Fruit fly (Drosophila melanogaster) whole organism, embryonic: ENCODE results near the gene CG3091.

ENCODE experiments used
- CG13296 ChIP-seq: fragments of 200-800 bp; sonication (Bioruptor generic); optimal IDR thresholded peaks from 3 replicates; lab custom pipeline; 2018; ENCODE audit warnings: missing biosample characterization, mild to moderate bottlenecking, missing genetic modification characterization
- CG14860 ChIP-seq: fragments of 200-800 bp; sonication (Bioruptor generic); IDR thresholded peaks from 3 replicates; pipeline ENCODE4 v1.3.6; 2022; ENCODE audit warnings: missing biosample characterization, missing genetic modification characterization; ENCODE audit not compliant: partially characterized antibody
- CG17385 ChIP-seq: fragments of 200-800 bp; sonication (Bioruptor generic); optimal IDR thresholded peaks from 3 replicates; lab custom pipeline; 2018; ENCODE audit warnings: missing biosample characterization, mild to moderate bottlenecking, missing genetic modification characterization
- CG1832 ChIP-seq: fragments of 200-800 bp; sonication (Bioruptor generic); optimal IDR thresholded peaks from 2 replicates; lab custom pipeline; 2017; ENCODE audit warnings: missing biosample characterization, mild to moderate bottlenecking, missing genetic modification characterization, inconsistent platforms
- CG4360 ChIP-seq: fragments of 200-800 bp; sonication (Bioruptor generic); IDR thresholded peaks from 2 replicates; pipeline ENCODE4 v1.3.6; 2022; ENCODE audit warnings: missing biosample characterization, missing genetic modification characterization
- CG4404 ChIP-seq: fragments of 200-800 bp; sonication (Bioruptor generic); IDR thresholded peaks from 2 replicates; pipeline ENCODE4 v1.3.6; 2022; ENCODE audit warnings: missing biosample characterization, missing genetic modification characterization
- CG5180 ChIP-seq: fragments of 200-800 bp; sonication (Bioruptor generic); optimal IDR thresholded peaks from 3 replicates; lab custom pipeline; 2017; ENCODE audit warnings: missing biosample characterization, missing genetic modification characterization, mild to moderate bottlenecking, moderate library complexity, missing genetic modification reagents
- CG8388 ChIP-seq: fragments of 200-800 bp; sonication (Bioruptor generic); optimal IDR thresholded peaks from 2 replicates; lab custom pipeline; 2019; ENCODE audit warnings: missing biosample characterization, mild to moderate bottlenecking, missing genetic modification characterization, moderate library complexity
- Drgx ChIP-seq: fragments of 200-800 bp; sonication (Bioruptor generic); IDR thresholded peaks from 2 replicates; pipeline ENCODE4 v1.3.6; 2022; ENCODE audit warnings: missing biosample characterization, missing genetic modification characterization
- ERR ChIP-seq: fragments of 200-800 bp; sonication (Bioruptor generic); optimal IDR thresholded peaks from 2 replicates; lab custom pipeline; 2016; ENCODE audit warnings: missing biosample characterization, missing genetic modification characterization
- Gsc ChIP-seq: fragments of 200-800 bp; sonication (Bioruptor generic); IDR thresholded peaks from 2 replicates; pipeline ENCODE4 v1.3.6; 2022; ENCODE audit warnings: missing biosample characterization, missing genetic modification characterization
- Hr78 ChIP-seq, 2 experiments: fragments of 200-800 bp in 1 of 2; fragments of >200 bp in 1 of 2; sonication (Bioruptor generic) in 1 of 2; optimal IDR thresholded peaks; 2 replicates each; lab custom pipeline; 2017 to 2019; ENCODE audit warnings: missing biosample characterization in 2 of 2, missing genetic modification characterization in 2 of 2, mild to moderate bottlenecking in 1 of 2, moderate library complexity in 1 of 2
- Lhr ChIP-seq: fragments of 200-800 bp; sonication (Bioruptor generic); optimal IDR thresholded peaks from 3 replicates; lab custom pipeline; 2017; ENCODE audit warnings: mild to moderate bottlenecking, missing biosample characterization, missing genetic modification reagents, missing genetic modification characterization
- Lim3 ChIP-seq: fragments of 200-800 bp; sonication (Bioruptor generic); IDR thresholded peaks from 2 replicates; pipeline ENCODE4 v1.3.6; 2022; ENCODE audit warnings: missing biosample characterization, missing genetic modification characterization
- Med ChIP-seq: fragments of 200-800 bp; sonication (Bioruptor generic); peaks from one replicate; lab custom pipeline; 2016; ENCODE audit warnings: missing biosample characterization, missing genetic modification characterization, mild to moderate bottlenecking, inconsistent platforms, moderate library complexity
- Nf-YB ChIP-seq: fragments of 200-800 bp; sonication (Bioruptor generic); optimal IDR thresholded peaks from 3 replicates; lab custom pipeline; 2019; ENCODE audit warnings: missing biosample characterization, mild to moderate bottlenecking, missing genetic modification characterization, moderate library complexity
- Sox102F ChIP-seq: fragments of 200-800 bp; sonication (Bioruptor generic); optimal IDR thresholded peaks from 2 replicates; lab custom pipeline; 2018; ENCODE audit warnings: missing biosample characterization, mild to moderate bottlenecking, missing genetic modification characterization, moderate library complexity
- Spps ChIP-seq: fragments of 200-800 bp; sonication (Bioruptor generic); optimal IDR thresholded peaks from 2 replicates; lab custom pipeline; 2018; ENCODE audit warnings: missing biosample characterization, mild to moderate bottlenecking, missing genetic modification characterization
- Taf1 ChIP-seq: fragments of 200-800 bp; sonication (Bioruptor generic); IDR thresholded peaks from 2 replicates; pipeline ENCODE4 v1.3.6; 2022; ENCODE audit warnings: missing biosample characterization, missing genetic modification characterization
- aop ChIP-seq: fragments of 200-800 bp; sonication (Bioruptor generic); IDR thresholded peaks from 2 replicates; pipeline ENCODE4 v1.3.6; 2022; ENCODE audit warnings: missing biosample characterization, missing genetic modification characterization
- bsh ChIP-seq, 2 experiments: fragments of 200-800 bp; sonication (Bioruptor generic); optimal IDR thresholded peaks; 2 replicates each; lab custom pipeline; 2017 to 2018; ENCODE audit warnings: mild to moderate bottlenecking in 2 of 2, missing biosample characterization in 2 of 2, missing genetic modification characterization in 2 of 2, moderate library complexity in 1 of 2
- cg ChIP-seq: fragments of 200-800 bp; sonication (Bioruptor generic); optimal IDR thresholded peaks from 3 replicates; lab custom pipeline; 2019; ENCODE audit warnings: missing biosample characterization, mild to moderate bottlenecking, missing genetic modification characterization, moderate library complexity
- chinmo ChIP-seq: fragments of 200-800 bp; sonication (Bioruptor generic); IDR thresholded peaks from 4 replicates; pipeline ENCODE4 v1.3.6; 2022; ENCODE audit warnings: missing biosample characterization, missing genetic modification characterization; ENCODE audit not compliant: partially characterized antibody
- chm ChIP-seq: fragments of 200-800 bp; sonication (Bioruptor generic); IDR thresholded peaks from 2 replicates; pipeline ENCODE4 v1.3.6; 2022; ENCODE audit warnings: missing biosample characterization, missing genetic modification characterization
- croc ChIP-seq: fragments of 200-800 bp; sonication (Bioruptor generic); conservative IDR thresholded peaks from 3 replicates; pipeline ENCODE4 v1.3.6; 2022; ENCODE audit warnings: missing biosample characterization, missing genetic modification characterization
- crol ChIP-seq: fragments of 200-800 bp; sonication (Bioruptor generic); IDR thresholded peaks from 2 replicates; pipeline ENCODE4 v1.3.6; 2022; ENCODE audit warnings: missing biosample characterization, missing genetic modification characterization
- ftz-f1 ChIP-seq: fragments of 200-800 bp; sonication (Bioruptor generic); optimal IDR thresholded peaks from 2 replicates; lab custom pipeline; 2016; ENCODE audit warnings: missing biosample characterization, missing genetic modification characterization
- nom ChIP-seq: fragments of 200-800 bp; sonication (Bioruptor generic); optimal IDR thresholded peaks from 2 replicates; lab custom pipeline; 2017; ENCODE audit warnings: missing biosample characterization, missing genetic modification characterization, mild to moderate bottlenecking, moderate library complexity, missing genetic modification reagents
- pita ChIP-seq: fragments of 200-800 bp; sonication (Bioruptor generic); optimal IDR thresholded peaks from 2 replicates; lab custom pipeline; 2017; ENCODE audit warnings: missing biosample characterization, mild to moderate bottlenecking, missing genetic modification characterization
- salm ChIP-seq: fragments of 200-800 bp; sonication (Bioruptor generic); optimal IDR thresholded peaks from 2 replicates; lab custom pipeline; 2018; ENCODE audit warnings: missing biosample characterization, mild to moderate bottlenecking, missing genetic modification characterization
- sna ChIP-seq: fragments of 200-800 bp; sonication (Bioruptor generic); IDR thresholded peaks from 2 replicates; pipeline ENCODE4 v1.3.6; 2022; ENCODE audit warnings: missing biosample characterization, missing genetic modification characterization; ENCODE audit not compliant: partially characterized antibody
- sqz ChIP-seq: fragments of 200-800 bp; sonication (Bioruptor generic); optimal IDR thresholded peaks from 3 replicates; lab custom pipeline; 2018; ENCODE audit warnings: missing biosample characterization, mild to moderate bottlenecking, missing genetic modification characterization
- sr ChIP-seq: fragments of 200-800 bp; sonication (Bioruptor generic); IDR thresholded peaks from 3 replicates; pipeline ENCODE4 v1.3.6; 2022; ENCODE audit warnings: missing biosample characterization, missing genetic modification characterization
- sug ChIP-seq: fragments of 200-800 bp; optimal IDR thresholded peaks from 2 replicates; lab custom pipeline; 2019; ENCODE audit warnings: missing biosample characterization, mild to moderate bottlenecking, missing genetic modification characterization, moderate library complexity
- trem ChIP-seq: fragments of 200-800 bp; optimal IDR thresholded peaks from 3 replicates; lab custom pipeline; 2019; ENCODE audit warnings: missing biosample characterization, mild to moderate bottlenecking, missing genetic modification characterization, moderate library complexity

CG3091 gene

DNA sequence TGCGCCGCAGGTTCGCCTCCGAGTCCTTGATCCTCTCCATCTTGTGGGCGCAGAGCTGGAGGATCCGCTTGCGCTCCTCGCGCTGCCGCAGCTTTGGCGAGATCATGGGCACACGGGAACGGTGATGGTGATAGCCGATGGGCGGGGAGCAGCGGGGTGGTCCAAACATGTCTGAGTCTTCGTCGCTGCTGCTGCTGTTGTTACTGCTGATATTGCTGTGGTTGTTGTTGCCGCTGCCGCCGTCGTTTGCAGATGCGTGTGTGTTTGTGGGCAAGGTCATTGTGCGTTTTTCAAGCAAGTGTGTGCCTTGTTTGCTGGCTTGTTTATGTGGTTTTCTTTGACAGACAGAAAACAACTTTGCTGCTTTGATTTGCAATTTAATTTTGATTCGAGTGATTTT, 38.4 kb upstream of the CG3091 start:
- peak; percentile 56 for TF ChIP-seq crol (GFP tag; lab: Robert Waterston, UW)
- TF ChIP-seq chm (GFP tag; lab: Robert Waterston, UW), result 0 out of 2 replicates have a peak, but pooled peaks have one; percentile 12
- TF ChIP-seq cg (GFP tag; lab: Kevin White, UChicago), result peak; percentile 17
- TF ChIP-seq CG4360, result peak; percentile 81
- peak; percentile 47 for TF ChIP-seq CG5180 (GFP tag; lab: Kevin White, UChicago)
- no peak for TF ChIP-seq Lhr (GFP tag; lab: Kevin White, UChicago)
- TF ChIP-seq CG8388 (GFP tag; lab: Kevin White, UChicago), result no peak

DNA sequence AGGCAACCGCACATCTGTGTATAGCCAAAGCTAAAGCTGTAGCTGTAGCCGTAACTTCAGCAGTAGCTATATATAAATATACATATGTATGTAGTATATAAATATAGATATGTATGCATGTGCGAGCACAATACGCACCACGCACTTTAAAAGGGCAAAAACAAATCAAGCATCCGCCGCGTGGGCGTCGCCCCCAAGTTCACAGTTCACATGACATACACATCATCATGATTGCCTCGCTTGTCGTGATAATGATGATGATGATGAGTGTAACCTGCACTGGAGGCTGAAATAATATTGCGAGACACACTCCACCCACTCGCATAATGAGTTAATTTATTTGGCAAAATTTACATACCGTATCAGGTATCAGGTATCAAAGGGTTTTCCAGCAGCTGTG, 37.0 kb upstream of the CG3091 start:
- TF ChIP-seq Med (GFP tag; lab: Kevin White, UChicago), result peak; percentile 9
- peak; percentile 82 for TF ChIP-seq sr (GFP tag; lab: Robert Waterston, UW)
- TF ChIP-seq Hr78 (GFP tag; optimal IDR thresholded peaks at IDR 0.05; lab: Kevin White, UChicago), result peak in 1 of 2 experiments; percentile 90
- TF ChIP-seq Sox102F (GFP tag; lab: Kevin White, UChicago), result no peak
- no peak for TF ChIP-seq croc (GFP tag; lab: Robert Waterston, UW)

DNA sequence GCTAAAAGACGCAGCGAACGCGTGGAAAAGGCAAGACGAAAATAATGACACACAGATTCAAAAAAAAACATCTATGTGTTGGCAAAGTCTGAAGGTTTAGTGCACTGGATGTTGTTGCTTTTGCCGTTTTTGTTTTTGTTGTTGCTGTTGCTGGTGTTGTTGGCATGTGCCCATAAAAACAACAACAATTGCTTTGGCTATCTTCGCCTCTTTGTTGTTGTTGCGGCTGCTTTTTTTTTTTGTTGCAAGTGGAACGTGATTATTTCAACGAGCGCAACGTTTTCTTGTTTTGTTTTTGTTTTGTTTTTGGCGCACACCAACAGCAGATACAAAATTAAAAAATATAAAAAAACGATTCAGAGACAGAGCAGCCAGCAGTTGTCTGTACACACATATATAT, 35.1 kb upstream of the CG3091 start:
- TF ChIP-seq sug (tag; lab: Kevin White, UChicago), result no peak
- no peak for TF ChIP-seq Gsc
- TF ChIP-seq CG17385 (GFP tag; lab: Kevin White, UChicago), result no peak
- no peak for TF ChIP-seq CG13296 (GFP tag; lab: Kevin White, UChicago)
- TF ChIP-seq cg (GFP tag; lab: Kevin White, UChicago), result peak; percentile 9
- no peak for TF ChIP-seq CG14860 (GFP tag; lab: Robert Waterston, UW)
- peak; percentile 99 for TF ChIP-seq nom (GFP tag; lab: Kevin White, UChicago)
- TF ChIP-seq CG1832 (GFP tag; lab: Kevin White, UChicago), result no peak
- TF ChIP-seq ftz-f1 (GFP tag; lab: Kevin White, UChicago), result no peak
- TF ChIP-seq Med (GFP tag; lab: Kevin White, UChicago), result no peak
- no peak for TF ChIP-seq Taf1 (GFP tag; lab: Robert Waterston, UW)
- TF ChIP-seq Lim3 (GFP tag; lab: Robert Waterston, UW), result no peak
- TF ChIP-seq Drgx (GFP tag; lab: Robert Waterston, UW), result peak; percentile 90
- peak in 1 of 2 experiments; percentile 98 for TF ChIP-seq bsh (GFP tag; optimal IDR thresholded peaks at IDR 0.05; lab: Kevin White, UChicago)
- TF ChIP-seq trem (tag; lab: Kevin White, UChicago), result no peak
- TF ChIP-seq pita (GFP tag; lab: Kevin White, UChicago), result no peak
- TF ChIP-seq sna (GFP tag; lab: Robert Waterston, UW), result no peak
- TF ChIP-seq Nf-YB (GFP tag; lab: Kevin White, UChicago), result no peak
- TF ChIP-seq Spps (tag; lab: Kevin White, UChicago), result no peak
- 0 out of 4 replicates have a peak, but pooled peaks have one; percentile 27 for TF ChIP-seq chinmo
- peak; percentile 97 for TF ChIP-seq CG4360
- TF ChIP-seq salm (tag; lab: Kevin White, UChicago), result no peak
- TF ChIP-seq sqz (GFP tag; lab: Kevin White, UChicago), result peak; percentile 56
- TF ChIP-seq aop, result no peak
- no peak for TF ChIP-seq CG4404 (GFP tag; lab: Robert Waterston, UW)
- TF ChIP-seq ERR (GFP tag; lab: Kevin White, UChicago), result no peak
